Worm (Caenorhabditis elegans) whole organism, L4/young adult: ENCODE measurements around the gene Y82E9BR.10.

ENCODE experiments used
- W03F9.2 ChIP-seq: fragments of 150-350 bp; optimal IDR thresholded peaks from 2 replicates; lab custom pipeline; 2014; ENCODE audit warnings: missing biosample characterization, missing genetic modification characterization
- dao-5 ChIP-seq: sonication (generic microtip); optimal IDR thresholded peaks from 2 replicates; lab custom pipeline; 2016; ENCODE audit warnings: missing genotype, missing genetic modification characterization, moderate library complexity, missing compliant biosample characterization
- him-1 ChIP-seq: sonication (generic microtip); optimal IDR thresholded peaks from 2 replicates; lab custom pipeline; 2016; ENCODE audit warnings: missing genotype, missing genetic modification reagents, missing genetic modification characterization, missing compliant biosample characterization

DNA sequence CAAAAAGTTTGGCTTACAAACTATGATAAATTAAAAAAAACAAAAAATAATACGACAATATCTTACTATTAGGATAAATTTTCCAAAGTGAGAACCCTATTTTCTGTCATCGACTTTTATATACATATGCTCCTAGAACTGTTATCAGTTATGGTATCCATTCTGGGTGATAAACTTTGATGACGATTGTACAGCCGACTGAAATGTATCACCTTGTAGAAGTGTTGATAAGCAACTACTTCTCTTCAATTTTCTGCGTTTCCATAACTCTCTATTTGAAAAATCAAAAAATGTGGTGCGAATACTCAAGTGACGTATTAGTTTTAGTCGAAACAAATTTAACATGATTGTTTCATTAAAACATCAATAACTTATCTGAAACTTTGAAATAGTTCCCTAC lies 14.6 kb upstream of the Y82E9BR.10 start:
- TF ChIP-seq him-1 (tag; lab: Kevin White, UChicago) (no peak), dao-5 (tag; lab: Kevin White, UChicago) (no peak), W03F9.2 (tag; lab: Kevin White, UChicago) (no peak)
